Worm (Caenorhabditis elegans): ENCODE data around the gene Y43F8B.9.

ce11 chrV:19513552-19513951 is 35.6 kb downstream of the Y43F8B.9 start, which contains the start of gene phy-4:
- TF ChIP-seq dao-5 (tag; optimal IDR thresholded peaks at IDR 0.05) = no peak
- no peak for TF ChIP-seq him-1 (tag; optimal IDR thresholded peaks at IDR 0.05)
